Worm (Caenorhabditis elegans): Measurements from ENCODE around the gene Y48G9A.9.

ce11 chrIII:2137490-2137889 lies 45.0 kb downstream of the Y48G9A.9 start:
- no peak for TF ChIP-seq lsy-2 (tag; optimal IDR thresholded peaks at IDR 0.05)
- no peak for TF ChIP-seq lin-13 (GFP tag; optimal IDR thresholded peaks at IDR 0.05)
- no peak for TF ChIP-seq snpc-4 (tag; optimal IDR thresholded peaks at IDR 0.05)
- TF ChIP-seq ztf-11 (tag; optimal IDR thresholded peaks at IDR 0.05): no peak
- TF ChIP-seq nhr-77 (tag; optimal IDR thresholded peaks at IDR 0.05): no peak

All from whole organism, L2 larva.